Worm (Caenorhabditis elegans) whole organism, young adult: ENCODE measurements around the gene maa-1.
A peak's percentile ranks its signal among the peaks of the same experiment; 100 is the strongest.

Experiments
- B0035.1 ChIP-seq: sonication (generic microtip); optimal IDR thresholded peaks from 2 replicates; lab custom pipeline; 2016; ENCODE audit warnings: missing genetic modification characterization, mild to moderate bottlenecking, missing compliant biosample characterization, missing genotype, missing genetic modification reagents
- F23B12.7 ChIP-seq: sonication (generic microtip); optimal IDR thresholded peaks from 2 replicates; lab custom pipeline; 2017; ENCODE audit warnings: missing genetic modification characterization, mild to moderate bottlenecking, missing compliant biosample characterization, antibody characterized with exemption, moderate library complexity; ENCODE audit not compliant: insufficient read depth
- F33H1.4 ChIP-seq: fragments of 200-800 bp; sonication (Bioruptor generic); IDR thresholded peaks from 2 replicates; pipeline ENCODE4 v1.3.6; 2022; ENCODE audit warnings: missing genetic modification reagents, missing genetic modification characterization, missing compliant biosample characterization
- F49E8.2 ChIP-seq: sonication (generic microtip); optimal IDR thresholded peaks from 3 replicates; lab custom pipeline; 2017; ENCODE audit warnings: missing genetic modification characterization, mild to moderate bottlenecking, missing compliant biosample characterization, antibody characterized with exemption, moderate library complexity; ENCODE audit not compliant: insufficient read depth
- Y95B8A.8 ChIP-seq: fragments of 200-800 bp; sonication (Bioruptor generic); IDR thresholded peaks from 2 replicates; pipeline ENCODE4 v1.3.6; 2022; ENCODE audit warnings: missing genetic modification reagents, missing genetic modification characterization, missing compliant biosample characterization
- aptf-2 ChIP-seq: fragments of 200-800 bp; sonication (Bioruptor generic); conservative IDR thresholded peaks from 2 replicates; pipeline ENCODE4 v1.3.6; 2022; ENCODE audit warnings: missing genetic modification reagents, missing genetic modification characterization, missing compliant biosample characterization
- athp-1 ChIP-seq: sonication (generic microtip); optimal IDR thresholded peaks from 2 replicates; lab custom pipeline; 2017; ENCODE audit warnings: mild to moderate bottlenecking, missing genetic modification characterization, missing compliant biosample characterization
- attf-5 ChIP-seq: fragments of 200-800 bp; sonication (Bioruptor generic); optimal IDR thresholded peaks from 2 replicates; lab custom pipeline; 2018; ENCODE audit warnings: mild to moderate bottlenecking, missing genetic modification characterization, missing compliant biosample characterization
- bed-1 ChIP-seq: fragments of 200-800 bp; sonication (Bioruptor generic); IDR thresholded peaks from 2 replicates; pipeline ENCODE4 v1.3.6; 2022; ENCODE audit warnings: missing genetic modification reagents, missing genetic modification characterization, missing compliant biosample characterization
- ceh-100 ChIP-seq: fragments of 200-800 bp; sonication (Bioruptor generic); IDR thresholded peaks from 2 replicates; pipeline ENCODE4 v1.3.6; 2022; ENCODE audit warnings: missing genetic modification reagents, missing genetic modification characterization, missing compliant biosample characterization
- chd-7 ChIP-seq: sonication (generic microtip); optimal IDR thresholded peaks from 2 replicates; lab custom pipeline; 2016; ENCODE audit warnings: mild to moderate bottlenecking, missing genetic modification characterization, moderate library complexity, missing compliant biosample characterization
- die-1 ChIP-seq: sonication (generic microtip); optimal IDR thresholded peaks from 2 replicates; lab custom pipeline; 2016; ENCODE audit warnings: missing genotype, mild to moderate bottlenecking, missing genetic modification characterization, missing compliant biosample characterization
- efl-1 ChIP-seq: fragments of 150-350 bp; optimal IDR thresholded peaks from 2 replicates; lab custom pipeline; 2014; ENCODE audit warnings: missing biosample characterization, missing genetic modification reagents, missing genetic modification characterization
- egrh-3 ChIP-seq: fragments of 200-800 bp; sonication (Bioruptor generic); IDR thresholded peaks from 2 replicates; pipeline ENCODE4 v1.3.6; 2022; ENCODE audit warnings: missing genetic modification reagents, missing genetic modification characterization, missing compliant biosample characterization
- gei-17 ChIP-seq: fragments of 200-800 bp; sonication (Bioruptor generic); optimal IDR thresholded peaks from 2 replicates; lab custom pipeline; 2018; ENCODE audit warnings: mild to moderate bottlenecking, missing genetic modification characterization, missing compliant biosample characterization
- hlh-12 ChIP-seq: sonication (generic microtip); optimal IDR thresholded peaks from 2 replicates; lab custom pipeline; 2016; ENCODE audit warnings: missing genetic modification characterization, missing compliant biosample characterization
- hlh-26 ChIP-seq: fragments of 200-800 bp; sonication (Bioruptor generic); conservative IDR thresholded peaks from 2 replicates; pipeline ENCODE4 v1.3.6; 2022; ENCODE audit warnings: missing genetic modification reagents, missing genetic modification characterization, missing compliant biosample characterization
- hmg-1.2 ChIP-seq: fragments of 200-800 bp; sonication (Bioruptor generic); IDR thresholded peaks from 2 replicates; pipeline ENCODE4 v1.3.6; 2022; ENCODE audit warnings: missing genetic modification reagents, missing genetic modification characterization, missing compliant biosample characterization
- hmg-20 ChIP-seq: fragments of 200-800 bp; sonication (Bioruptor generic); IDR thresholded peaks from 2 replicates; pipeline ENCODE4 v1.3.6; 2022; ENCODE audit warnings: missing genetic modification reagents, missing genetic modification characterization, missing compliant biosample characterization
- hsf-1 ChIP-seq: fragments of 200-800 bp; sonication (Bioruptor generic); IDR thresholded peaks from 2 replicates; pipeline ENCODE4 v1.3.6; 2022; ENCODE audit warnings: missing genetic modification reagents, missing genetic modification characterization, missing compliant biosample characterization
- let-526 ChIP-seq: fragments of 200-800 bp; sonication (Bioruptor generic); IDR thresholded peaks from 2 replicates; pipeline ENCODE4 v1.3.6; 2022; ENCODE audit warnings: missing genetic modification reagents, missing genetic modification characterization, missing compliant biosample characterization
- lin-40 ChIP-seq: sonication (generic microtip); optimal IDR thresholded peaks from 2 replicates; lab custom pipeline; 2016; ENCODE audit warnings: missing genetic modification characterization, mild to moderate bottlenecking, missing compliant biosample characterization, missing genotype, missing genetic modification reagents
- lin-54 ChIP-seq: fragments of 200-800 bp; sonication (Bioruptor generic); optimal IDR thresholded peaks from 2 replicates; lab custom pipeline; 2018; ENCODE audit warnings: mild to moderate bottlenecking, missing genetic modification characterization, missing compliant biosample characterization
- lsl-1 ChIP-seq: fragments of 200-800 bp; sonication (Bioruptor generic); optimal IDR thresholded peaks from 2 replicates; lab custom pipeline; 2018; ENCODE audit warnings: mild to moderate bottlenecking, missing genetic modification characterization, moderate library complexity, missing compliant biosample characterization
- lsy-27 ChIP-seq: sonication (generic microtip); optimal IDR thresholded peaks from 2 replicates; lab custom pipeline; 2017; ENCODE audit warnings: missing genetic modification characterization, mild to moderate bottlenecking, missing compliant biosample characterization, antibody characterized with exemption, missing genotype, borderline replicate concordance; ENCODE audit not compliant: insufficient read depth
- madf-6 ChIP-seq: fragments of 200-800 bp; sonication (Bioruptor generic); IDR thresholded peaks from 2 replicates; pipeline ENCODE4 v1.3.6; 2022; ENCODE audit warnings: missing genetic modification reagents, missing genetic modification characterization, missing compliant biosample characterization
- madf-8 ChIP-seq: fragments of 200-800 bp; sonication (Bioruptor generic); conservative IDR thresholded peaks from 2 replicates; pipeline ENCODE4 v1.3.6; 2022; ENCODE audit warnings: missing genetic modification reagents, missing genetic modification characterization, missing compliant biosample characterization
- mcd-1 ChIP-seq: fragments of 200-800 bp; sonication (Bioruptor generic); IDR thresholded peaks from 2 replicates; pipeline ENCODE4 v1.3.6; 2022; ENCODE audit warnings: missing genetic modification reagents, missing genetic modification characterization, missing compliant biosample characterization
- mes-4 ChIP-seq: sonication (generic microtip); optimal IDR thresholded peaks from 2 replicates; lab custom pipeline; 2016; ENCODE audit warnings: missing genotype, missing genetic modification characterization, missing compliant biosample characterization
- nfyb-1 ChIP-seq: fragments of 200-800 bp; sonication (Bioruptor generic); IDR thresholded peaks from 2 replicates; pipeline ENCODE4 v1.3.6; 2022; ENCODE audit warnings: missing genetic modification reagents, missing genetic modification characterization, missing compliant biosample characterization
- nhr-120 ChIP-seq: fragments of 200-800 bp; sonication (Bioruptor generic); IDR thresholded peaks from 2 replicates; pipeline ENCODE4 v1.3.6; 2022; ENCODE audit warnings: missing genetic modification characterization, missing compliant biosample characterization
- nhr-80 ChIP-seq: sonication (generic microtip); optimal IDR thresholded peaks from 2 replicates; lab custom pipeline; 2016; ENCODE audit warnings: missing genetic modification characterization, missing compliant biosample characterization
- nhr-90 ChIP-seq: sonication (generic microtip); optimal IDR thresholded peaks from 2 replicates; lab custom pipeline; 2016; ENCODE audit warnings: missing genotype, mild to moderate bottlenecking, missing genetic modification characterization, missing compliant biosample characterization
- rec-8 ChIP-seq, 2 experiments: sonication (generic microtip); optimal IDR thresholded peaks; 2 replicates each; lab custom pipeline; 2016; ENCODE audit warnings: mild to moderate bottlenecking in 2 of 2, missing genetic modification characterization in 2 of 2, missing genetic modification reagents in 2 of 2, missing genotype in 2 of 2, missing biosample characterization in 1 of 2, missing compliant biosample characterization in 1 of 2, moderate library complexity in 1 of 2
- repo-1 ChIP-seq: sonication (generic microtip); optimal IDR thresholded peaks from 2 replicates; lab custom pipeline; 2017; ENCODE audit warnings: mild to moderate bottlenecking, missing genetic modification characterization, missing compliant biosample characterization
- somi-1 ChIP-seq: fragments of 200-800 bp; sonication (Bioruptor generic); optimal IDR thresholded peaks from 2 replicates; lab custom pipeline; 2018; ENCODE audit warnings: mild to moderate bottlenecking, missing genetic modification characterization, missing compliant biosample characterization
- tbp1 ChIP-seq: fragments of 200-800 bp; sonication (Bioruptor generic); optimal IDR thresholded peaks from 2 replicates; lab custom pipeline; 2018; ENCODE audit warnings: mild to moderate bottlenecking, missing genetic modification characterization, missing compliant biosample characterization
- zfh-2 ChIP-seq: fragments of 200-800 bp; sonication (Bioruptor generic); conservative IDR thresholded peaks from 2 replicates; pipeline ENCODE4 v1.3.6; 2022; ENCODE audit warnings: missing genetic modification reagents, missing genetic modification characterization, missing compliant biosample characterization
- ztf-28 ChIP-seq: fragments of 200-800 bp; sonication (Bioruptor generic); IDR thresholded peaks from 2 replicates; pipeline ENCODE4 v1.3.6; 2022; ENCODE audit warnings: missing genetic modification reagents, missing genetic modification characterization, missing compliant biosample characterization

maa-1 gene

ce11 chrIII:11847658-11848202 lies 25.4 kb upstream of the maa-1 start, which contains the start of gene mif-1:
TSS of gene mif-1 (plus strand) at chrIII:11848152.
- TF ChIP-seq F49E8.2 (tag; lab: Kevin White, UChicago) (no peak), attf-5 (GFP tag; lab: Kevin White, UChicago) (peak; percentile 23), tbp1 (peak; percentile 7), nfyb-1 (GFP tag; lab: Robert Waterston, UW) (no peak), lsl-1 (GFP tag; lab: Kevin White, UChicago) (peak; percentile 83)

ce11 chrIII:11847014-11847413 lies 24.7 kb upstream of the maa-1 start:
- TF ChIP-seq hmg-1.2 (GFP tag; lab: Robert Waterston, UW) (peak; percentile 14; the same call in 1 of the 2 replicates), hlh-26 (GFP tag; lab: Robert Waterston, UW) (no peak)

ce11 chrIII:11846365-11846764 lies 24.0 kb upstream of the maa-1 start, which contains the start of gene ntl-3:
TSS of gene ntl-3 (minus strand) at chrIII:11846465.
- no peak for TF ChIP-seq repo-1 (tag; lab: Kevin White, UChicago)
- TF ChIP-seq somi-1: no peak
- TF ChIP-seq Y95B8A.8 (GFP tag; lab: Robert Waterston, UW): no peak
- no peak for TF ChIP-seq B0035.1 (tag; lab: Kevin White, UChicago)
- no peak for TF ChIP-seq hlh-12 (tag; lab: Kevin White, UChicago)
- no peak for TF ChIP-seq madf-8 (GFP tag; lab: Robert Waterston, UW)

ce11 chrIII:11843007-11843406 lies 20.7 kb upstream of the maa-1 start:
- TF ChIP-seq nhr-120 (GFP tag; lab: Robert Waterston, UW) (no peak), zfh-2 (GFP tag; lab: Robert Waterston, UW) (peak; percentile 65), rec-8 (tag; optimal IDR thresholded peaks at IDR 0.05; lab: Kevin White, UChicago) (no peak), lin-40 (tag; lab: Kevin White, UChicago) (no peak), die-1 (tag; lab: Kevin White, UChicago) (no peak), chd-7 (tag; lab: Kevin White, UChicago) (no peak), bed-1 (no peak), lsy-27 (tag; lab: Kevin White, UChicago) (no peak)

ce11 chrIII:11841728-11842127 lies 19.4 kb upstream of the maa-1 start:
- TF ChIP-seq nhr-90 (no peak), hsf-1 (GFP tag; lab: Robert Waterston, UW) (0 out of 2 replicates have a peak, but pooled peaks have one; percentile 29), zfh-2 (GFP tag; lab: Robert Waterston, UW) (peak; percentile 69)

ce11 chrIII:11836734-11837133 lies 14.4 kb upstream of the maa-1 start:
- 0 out of 2 replicates have a peak, but pooled peaks have one; percentile 19 for TF ChIP-seq ceh-100 (GFP tag; lab: Robert Waterston, UW)
- TF ChIP-seq F23B12.7: peak; percentile 0
- TF ChIP-seq madf-8 (GFP tag; lab: Robert Waterston, UW): peak; percentile 38; the same call in 1 of the 2 replicates
- TF ChIP-seq hmg-20 (GFP tag; lab: Robert Waterston, UW): no peak
- peak; percentile 54 for TF ChIP-seq efl-1 (GFP tag; lab: Kevin White, UChicago)
- no peak for TF ChIP-seq gei-17 (GFP tag; lab: Kevin White, UChicago)
- TF ChIP-seq hmg-1.2 (GFP tag; lab: Robert Waterston, UW): peak; percentile 15; the same call in 1 of the 2 replicates
- peak; percentile 69 for TF ChIP-seq egrh-3 (GFP tag; lab: Robert Waterston, UW)
- no peak for TF ChIP-seq let-526
- no peak for TF ChIP-seq lin-54
- TF ChIP-seq nhr-80 (tag; lab: Kevin White, UChicago): peak; percentile 41
- 0 out of 2 replicates have a peak, but pooled peaks have one; percentile 27 for TF ChIP-seq F33H1.4 (GFP tag; lab: Robert Waterston, UW)
- TF ChIP-seq ztf-28 (GFP tag; lab: Robert Waterston, UW): no peak
- TF ChIP-seq mes-4: no peak
- TF ChIP-seq aptf-2: no peak
- peak; percentile 71 for TF ChIP-seq madf-6 (GFP tag; lab: Robert Waterston, UW)
- TF ChIP-seq hsf-1 (GFP tag; lab: Robert Waterston, UW): no peak
- 0 out of 2 replicates have a peak, but pooled peaks have one; percentile 28 for TF ChIP-seq mcd-1
- TF ChIP-seq athp-1 (tag; lab: Kevin White, UChicago): no peak
